Worm (Caenorhabditis elegans) whole organism, L1 larva: ENCODE results near the gene msp-59.

ENCODE experiments used
- aly-2 ChIP-seq: fragments of 150-350 bp; optimal IDR thresholded peaks from 2 replicates; lab custom pipeline; 2014; ENCODE audit warnings: missing biosample characterization, missing genetic modification characterization
- ces-1 ChIP-seq: fragments of 150-350 bp; optimal IDR thresholded peaks from 2 replicates; lab custom pipeline; 2014; ENCODE audit warnings: missing biosample characterization, missing genetic modification reagents, missing genetic modification characterization
- isw-1 ChIP-seq: fragments of 200-800 bp; sonication (Bioruptor generic); IDR thresholded peaks from 2 replicates; pipeline ENCODE4 v1.3.6; 2022; ENCODE audit warnings: missing genetic modification characterization, missing compliant biosample characterization
- lin-13 ChIP-seq: fragments of 150-350 bp; optimal IDR thresholded peaks from 2 replicates; lab custom pipeline; 2014; ENCODE audit warnings: missing biosample characterization, missing genetic modification reagents, missing genetic modification characterization
- lin-15B ChIP-seq: fragments of 150-350 bp; sonication (generic microtip); optimal IDR thresholded peaks from 3 replicates; lab custom pipeline; 2014; ENCODE audit warnings: missing biosample characterization, missing genetic modification characterization
- lin-39 ChIP-seq: fragments of 150-350 bp; optimal IDR thresholded peaks from 2 replicates; lab custom pipeline; 2014; ENCODE audit warnings: missing biosample characterization, missing genetic modification reagents, missing genetic modification characterization
- lir-3 ChIP-seq: sonication (generic microtip); optimal IDR thresholded peaks from 2 replicates; lab custom pipeline; 2016; ENCODE audit warnings: mild to moderate bottlenecking, missing genetic modification characterization, moderate library complexity, missing compliant biosample characterization; ENCODE audit not compliant: poor library complexity
- nhr-11 ChIP-seq: fragments of 150-350 bp; optimal IDR thresholded peaks from 2 replicates; lab custom pipeline; 2014; ENCODE audit warnings: missing biosample characterization, missing genetic modification characterization
- nhr-19 ChIP-seq: fragments of 200-800 bp; sonication (Bioruptor generic); conservative IDR thresholded peaks from 2 replicates; pipeline ENCODE4 v1.3.6; 2022; ENCODE audit warnings: missing genetic modification characterization, missing compliant biosample characterization
- nhr-28 ChIP-seq: fragments of 150-350 bp; optimal IDR thresholded peaks from 2 replicates; lab custom pipeline; 2014; ENCODE audit warnings: missing biosample characterization, missing genetic modification characterization
- nhr-47 ChIP-seq: sonication (generic microtip); optimal IDR thresholded peaks from 2 replicates; lab custom pipeline; 2016; ENCODE audit warnings: mild to moderate bottlenecking, missing genetic modification characterization, moderate library complexity, missing compliant biosample characterization
- skn-1 ChIP-seq: fragments of 150-350 bp; optimal IDR thresholded peaks from 2 replicates; lab custom pipeline; 2014; ENCODE audit warnings: missing biosample characterization, missing genetic modification characterization
- zip-4 ChIP-seq: fragments of 200-800 bp; sonication (Bioruptor generic); optimal IDR thresholded peaks from 2 replicates; lab custom pipeline; 2018; ENCODE audit warnings: mild to moderate bottlenecking, missing genetic modification characterization, moderate library complexity, missing compliant biosample characterization
- ztf-11 ChIP-seq, 2 experiments: sonication (generic microtip); optimal IDR thresholded peaks; 2 replicates each; lab custom pipeline; 2016 to 2017; ENCODE audit warnings: missing genetic modification characterization in 2 of 2, missing biosample characterization in 1 of 2, missing compliant biosample characterization in 1 of 2

- TF ChIP-seq lin-39 (tag; lab: Kevin White, UChicago) (no peak), aly-2 (tag; lab: Kevin White, UChicago) (no peak), nhr-28 (tag; lab: Kevin White, UChicago) (no peak), nhr-19 (no peak), lin-15B (no peak), lir-3 (tag; lab: Kevin White, UChicago) (no peak), zip-4 (GFP tag; lab: Kevin White, UChicago) (no peak), nhr-11 (tag; lab: Kevin White, UChicago) (no peak), isw-1 (GFP tag; lab: Robert Waterston, UW) (no peak), lin-13 (GFP tag; lab: Kevin White, UChicago) (no peak), nhr-47 (no peak), skn-1 (tag; lab: Kevin White, UChicago) (no peak), ztf-11 (tag; optimal IDR thresholded peaks at IDR 0.05; lab: Kevin White, UChicago) (no peak), ces-1 (no peak)
These were observed 18.4 kb downstream of the msp-59 start for ce11 chrIV:5294467-5294866.
